Worm (Caenorhabditis elegans): ENCODE measurements around the gene C46E10.1.

ce11 chrII:3690646-3691045 lies 33.4 kb upstream of the C46E10.1 start, which contains the start of gene srx-101:
- TF ChIP-seq nhr-111 (GFP tag; optimal IDR thresholded peaks at IDR 0.05) (no peak), jun-1 (tag; optimal IDR thresholded peaks at IDR 0.05) (no peak), ceh-44 (GFP tag; IDR thresholded peaks at IDR 0.05) (no peak), unc-39 (tag; optimal IDR thresholded peaks at IDR 0.05) (no peak), ama-1 (optimal IDR thresholded peaks at IDR 0.05) (no peak), aly-2 (tag; optimal IDR thresholded peaks at IDR 0.05) (no peak), dpl-1 (GFP tag; optimal IDR thresholded peaks at IDR 0.05) (no peak), lin-13 (GFP tag; optimal IDR thresholded peaks at IDR 0.05) (no peak), zip-11 (GFP tag; IDR thresholded peaks at IDR 0.05) (no peak), mxl-2 (GFP tag; conservative IDR thresholded peaks at IDR 0.05) (no peak)

Measured in whole organism, L4 larva.